Worm (Caenorhabditis elegans): ENCODE data around the gene hda-1.

Gene hda-1

ce11 chrV:14546569-14546968, 21.4 kb downstream of the hda-1 start, which contains the start of gene C53A5.13:
TSS of gene C53A5.13 (plus strand) at chrV:14546869.
- TF ChIP-seq madf-2 (tag; optimal IDR thresholded peaks at IDR 0.05) (no peak), ceh-31 (tag; optimal IDR thresholded peaks at IDR 0.05) (no peak), dve-1 (tag; optimal IDR thresholded peaks at IDR 0.05) (no peak), rnt-1 (tag; optimal IDR thresholded peaks at IDR 0.05) (no peak), C38D4.7 (GFP tag; optimal IDR thresholded peaks at IDR 0.05) (no peak), tbx-2 (tag; optimal IDR thresholded peaks at IDR 0.05) (no peak), nfya-1 (tag; optimal IDR thresholded peaks at IDR 0.05) (no peak), npax-4 (tag; optimal IDR thresholded peaks at IDR 0.05) (no peak), lim-6 (tag; optimal IDR thresholded peaks at IDR 0.05) (no peak), ceh-22 (tag; optimal IDR thresholded peaks at IDR 0.05) (no peak)

- TF ChIP-seq pax-1 (tag; optimal IDR thresholded peaks at IDR 0.05) (no peak), ceh-34 (tag; optimal IDR thresholded peaks at IDR 0.05) (peak; percentile 66)
Measured at ce11 chrV:14548510-14548909, 23.3 kb downstream of the hda-1 start.

ce11 chrV:14556187-14556586, 31.0 kb downstream of the hda-1 start, which contains the start of gene srg-47:
TSS of gene srg-47 (minus strand) at chrV:14556287.
- TF ChIP-seq zip-5 (tag; optimal IDR thresholded peaks at IDR 0.05) (no peak), elt-4 (tag; optimal IDR thresholded peaks at IDR 0.05) (no peak), hlh-15 (tag; optimal IDR thresholded peaks at IDR 0.05) (no peak), ceh-30 (tag; optimal IDR thresholded peaks at IDR 0.05) (no peak), C08G9.2 (tag; optimal IDR thresholded peaks at IDR 0.05) (no peak), unc-55 (GFP tag; optimal IDR thresholded peaks at IDR 0.05) (no peak), ahr-1 (tag; optimal IDR thresholded peaks at IDR 0.05) (no peak), hlh-6 (tag; optimal IDR thresholded peaks at IDR 0.05) (no peak), unc-3 (GFP tag; conservative IDR thresholded peaks at IDR 0.05) (no peak), unc-3 (tag; optimal IDR thresholded peaks at IDR 0.05) (no peak)

ce11 chrV:14558757-14559156, 33.6 kb downstream of the hda-1 start, which contains the start of gene C53A5.9:
TSS of gene C53A5.9 (minus strand) at chrV:14558857.
- TF ChIP-seq ceh-48 (tag; optimal IDR thresholded peaks at IDR 0.05), result no peak
- TF ChIP-seq ama-1 (optimal IDR thresholded peaks at IDR 0.05), result no peak
- no peak for TF ChIP-seq npax-4 (tag; optimal IDR thresholded peaks at IDR 0.05)
- TF ChIP-seq nfya-1 (tag; optimal IDR thresholded peaks at IDR 0.05), result no peak
- TF ChIP-seq zip-5 (tag; optimal IDR thresholded peaks at IDR 0.05), result no peak
- TF ChIP-seq hlh-6 (tag; optimal IDR thresholded peaks at IDR 0.05), result no peak
- TF ChIP-seq odd-2 (tag; optimal IDR thresholded peaks at IDR 0.05), result no peak
- no peak for TF ChIP-seq elt-4 (tag; optimal IDR thresholded peaks at IDR 0.05)
- no peak for TF ChIP-seq unc-86 (tag; optimal IDR thresholded peaks at IDR 0.05)
- TF ChIP-seq nhr-232 (tag; optimal IDR thresholded peaks at IDR 0.05), result no peak
- TF ChIP-seq lim-6 (tag; optimal IDR thresholded peaks at IDR 0.05), result no peak
- no peak for TF ChIP-seq pag-3 (tag; optimal IDR thresholded peaks at IDR 0.05; ENCODE audit: borderline replicate concordance)
- TF ChIP-seq lin-11 (tag; optimal IDR thresholded peaks at IDR 0.05), result no peak
- no peak for TF ChIP-seq dve-1 (tag; optimal IDR thresholded peaks at IDR 0.05)
- no peak for TF ChIP-seq pha-2 (tag; optimal IDR thresholded peaks at IDR 0.05)
- no peak for TF ChIP-seq mec-3 (tag; optimal IDR thresholded peaks at IDR 0.05; ENCODE audit: borderline replicate concordance)
- no peak for TF ChIP-seq pqm-1 (tag; optimal IDR thresholded peaks at IDR 0.05)
- no peak for TF ChIP-seq ceh-34 (tag; optimal IDR thresholded peaks at IDR 0.05)

DNA sequence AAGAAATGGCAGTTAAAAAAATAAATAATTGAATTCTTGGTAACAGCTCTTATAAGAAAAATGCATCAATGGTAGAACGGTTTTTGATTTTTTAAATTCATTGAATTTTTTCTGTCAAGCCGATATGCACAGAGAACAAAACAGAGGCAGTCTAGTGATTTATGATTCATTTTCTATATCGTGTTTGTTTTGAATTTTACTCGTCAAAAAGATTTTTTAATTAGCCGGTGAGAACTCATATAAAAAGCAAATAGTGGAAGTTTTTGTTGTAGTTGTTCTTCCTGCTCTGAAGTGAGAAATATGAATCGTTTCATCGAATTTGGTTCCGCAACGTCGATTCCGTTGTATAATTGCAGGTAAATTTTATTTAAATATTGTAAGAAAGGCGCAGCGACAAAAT, 34.1 kb downstream of the hda-1 start, which contains the start of gene srt-32:
srt-32 (plus strand) TSS at position 301 of the 400 bp plus-strand sequence.
- TF ChIP-seq pha-4 (tag; optimal IDR thresholded peaks at IDR 0.05), result no peak
- TF ChIP-seq unc-3 (GFP tag; conservative IDR thresholded peaks at IDR 0.05), result no peak
- no peak for TF ChIP-seq unc-3 (tag; optimal IDR thresholded peaks at IDR 0.05)
- no peak for TF ChIP-seq rnt-1 (tag; optimal IDR thresholded peaks at IDR 0.05)
- TF ChIP-seq elt-2 (tag; optimal IDR thresholded peaks at IDR 0.05), result no peak
- no peak for TF ChIP-seq ceh-31 (tag; optimal IDR thresholded peaks at IDR 0.05)
- no peak for TF ChIP-seq sox-2 (GFP tag; IDR thresholded peaks at IDR 0.05)
- no peak for TF ChIP-seq tbx-2 (tag; optimal IDR thresholded peaks at IDR 0.05)
- no peak for TF ChIP-seq ahr-1 (tag; optimal IDR thresholded peaks at IDR 0.05)
- TF ChIP-seq hlh-6 (tag; optimal IDR thresholded peaks at IDR 0.05), result no peak
- TF ChIP-seq K02D7.2 (tag; optimal IDR thresholded peaks at IDR 0.05), result no peak

All from whole organism, late embryonic.